Fruit fly (Drosophila melanogaster) whole organism, adult: ENCODE data around the gene SmydA-3.
A peak's percentile ranks its signal among the peaks of the same experiment; 100 is the strongest.

Source experiments
- CG11617 ChIP-seq: fragments of 200-800 bp; sonication (Bioruptor generic); optimal IDR thresholded peaks from 2 replicates; lab custom pipeline; 2017; ENCODE audit warnings: mild to moderate bottlenecking, missing biosample characterization, missing genetic modification reagents, missing genetic modification characterization
- CG12768 ChIP-seq: fragments of 200-800 bp; sonication (Bioruptor generic); optimal IDR thresholded peaks from 2 replicates; lab custom pipeline; 2017; ENCODE audit warnings: missing biosample characterization, missing genetic modification characterization, mild to moderate bottlenecking, moderate library complexity, missing genetic modification reagents
- CG14711 ChIP-seq: fragments of 200-800 bp; sonication (Bioruptor generic); optimal IDR thresholded peaks from 2 replicates; lab custom pipeline; 2018; ENCODE audit warnings: missing biosample characterization, mild to moderate bottlenecking, missing genetic modification characterization, moderate library complexity
- CG1620 ChIP-seq: fragments of 200-800 bp; sonication (Bioruptor generic); optimal IDR thresholded peaks from 2 replicates; lab custom pipeline; 2016; ENCODE audit warnings: missing biosample characterization, missing genetic modification characterization
- CG33017 ChIP-seq: fragments of 200-800 bp; sonication (Bioruptor generic); optimal IDR thresholded peaks from 2 replicates; lab custom pipeline; 2018; ENCODE audit warnings: missing biosample characterization, mild to moderate bottlenecking, missing genetic modification characterization, moderate library complexity
- CG5204 ChIP-seq: fragments of 200-800 bp; sonication (Bioruptor generic); optimal IDR thresholded peaks from 2 replicates; lab custom pipeline; 2016; ENCODE audit warnings: missing biosample characterization, missing genetic modification characterization
- CG7045 ChIP-seq: fragments of 200-800 bp; sonication (Bioruptor generic); optimal IDR thresholded peaks from 2 replicates; lab custom pipeline; 2017; ENCODE audit warnings: missing biosample characterization, mild to moderate bottlenecking, missing genetic modification characterization
- CG7101 ChIP-seq: fragments of 200-800 bp; sonication (Bioruptor generic); optimal IDR thresholded peaks from 2 replicates; lab custom pipeline; 2018; ENCODE audit warnings: missing biosample characterization, mild to moderate bottlenecking, missing genetic modification characterization, moderate library complexity
- Clk ChIP-seq: fragments of 200-800 bp; sonication (Bioruptor generic); optimal IDR thresholded peaks from 2 replicates; lab custom pipeline; 2017; ENCODE audit warnings: missing biosample characterization, missing genetic modification characterization
- Crg-1 ChIP-seq: fragments of 200-800 bp; sonication (Bioruptor generic); optimal IDR thresholded peaks from 2 replicates; lab custom pipeline; 2016; ENCODE audit warnings: missing biosample characterization, missing genetic modification characterization
- Hr96 ChIP-seq: fragments of 200-800 bp; sonication (Bioruptor generic); optimal IDR thresholded peaks from 2 replicates; lab custom pipeline; 2016; ENCODE audit warnings: missing biosample characterization, missing genetic modification characterization
- Mnt ChIP-seq: fragments of 200-800 bp; sonication (Bioruptor generic); optimal IDR thresholded peaks from 2 replicates; lab custom pipeline; 2016; ENCODE audit warnings: missing biosample characterization, mild to moderate bottlenecking, missing genetic modification characterization
- bab1 ChIP-seq: fragments of 200-800 bp; sonication (Bioruptor generic); optimal IDR thresholded peaks from 3 replicates; lab custom pipeline; 2019; ENCODE audit warnings: missing biosample characterization, mild to moderate bottlenecking, missing genetic modification characterization, moderate library complexity
- cic ChIP-seq: fragments of 200-800 bp; sonication (Bioruptor generic); optimal IDR thresholded peaks from 2 replicates; lab custom pipeline; 2017; ENCODE audit warnings: missing biosample characterization, mild to moderate bottlenecking, missing genetic modification characterization, moderate library complexity
- cnc ChIP-seq, 2 experiments: fragments of >200 bp; optimal IDR thresholded peaks; 2 replicates each; lab custom pipeline; 2017
- kay ChIP-seq: fragments of 200-800 bp; sonication (Bioruptor generic); peaks from one replicate; lab custom pipeline; 2016; ENCODE audit warnings: missing biosample characterization, missing genetic modification characterization, borderline replicate concordance
- ovo ChIP-seq: fragments of 200-800 bp; sonication (Bioruptor generic); optimal IDR thresholded peaks from 2 replicates; lab custom pipeline; 2016; ENCODE audit warnings: missing biosample characterization, missing genetic modification characterization
- pad ChIP-seq: fragments of 200-800 bp; sonication (Bioruptor generic); optimal IDR thresholded peaks from 3 replicates; lab custom pipeline; 2017; ENCODE audit warnings: missing biosample characterization, missing genetic modification characterization, mild to moderate bottlenecking, moderate library complexity, missing genetic modification reagents
- tj ChIP-seq: fragments of 200-800 bp; sonication (Bioruptor generic); optimal IDR thresholded peaks from 3 replicates; lab custom pipeline; 2017; ENCODE audit warnings: missing biosample characterization, mild to moderate bottlenecking, missing genetic modification characterization, moderate library complexity
- toe ChIP-seq: fragments of 200-800 bp; sonication (Bioruptor generic); optimal IDR thresholded peaks from 2 replicates; lab custom pipeline; 2016; ENCODE audit warnings: missing biosample characterization, missing genetic modification characterization

SmydA-3 gene

DNA sequence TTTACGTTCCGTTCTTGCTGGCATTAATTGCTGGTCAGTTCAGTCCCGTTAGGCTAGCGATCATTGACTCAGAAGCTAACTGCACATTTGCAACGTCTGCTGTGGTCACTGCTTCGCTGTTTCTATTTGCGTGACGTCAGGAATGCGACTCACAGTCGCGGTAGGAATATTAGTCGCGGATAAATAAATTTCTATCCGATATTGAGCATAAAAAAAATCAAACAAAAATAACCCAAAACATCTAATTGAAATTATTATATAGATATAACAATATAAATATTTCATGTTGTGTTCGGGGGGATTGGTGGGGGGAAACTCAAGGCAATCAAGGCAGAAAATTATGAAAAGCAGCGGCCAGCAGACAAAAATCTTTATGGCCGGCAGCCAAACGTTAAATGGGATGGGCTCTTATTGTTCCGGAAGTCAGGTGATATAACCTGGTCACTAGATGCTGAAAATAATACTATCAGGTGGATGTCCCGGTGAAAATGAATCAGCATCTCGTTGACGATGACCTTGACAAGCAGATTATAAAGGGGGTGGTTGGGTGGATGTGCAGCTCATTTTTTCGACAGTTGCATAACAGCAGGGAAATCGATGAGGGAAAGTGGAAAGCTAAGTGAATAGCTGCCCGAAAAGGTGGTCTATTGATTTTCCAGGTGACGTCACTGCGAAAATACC is at the start of gene SmydA-3:
Gene SmydA-3 (plus strand): TSS at position 631 of the 681 bp plus-strand sequence.
- TF ChIP-seq cic (no peak), kay (peak; percentile 79), CG5204 (GFP tag; lab: Kevin White, UChicago) (no peak), pad (no peak), cnc (optimal IDR thresholded peaks at IDR 0.05; lab: Kevin White, UChicago) (no peak), CG1620 (GFP tag; lab: Kevin White, UChicago) (no peak), toe (GFP tag; lab: Kevin White, UChicago) (no peak), CG33017 (peak; percentile 42), Clk (no peak), CG14711 (tag; lab: Kevin White, UChicago) (peak; percentile 26), CG12768 (GFP tag; lab: Kevin White, UChicago) (peak; percentile 15), tj (GFP tag; lab: Kevin White, UChicago) (peak; percentile 39), CG7045 (GFP tag; lab: Kevin White, UChicago) (peak; percentile 67), CG7101 (tag; lab: Kevin White, UChicago) (peak; percentile 43), CG11617 (GFP tag; lab: Kevin White, UChicago) (peak; percentile 51), bab1 (GFP tag; lab: Kevin White, UChicago) (no peak), Hr96 (GFP tag; lab: Kevin White, UChicago) (no peak), Mnt (GFP tag; lab: Kevin White, UChicago) (no peak), ovo (GFP tag; lab: Kevin White, UChicago) (peak; percentile 87), Crg-1 (peak; percentile 24)

DNA sequence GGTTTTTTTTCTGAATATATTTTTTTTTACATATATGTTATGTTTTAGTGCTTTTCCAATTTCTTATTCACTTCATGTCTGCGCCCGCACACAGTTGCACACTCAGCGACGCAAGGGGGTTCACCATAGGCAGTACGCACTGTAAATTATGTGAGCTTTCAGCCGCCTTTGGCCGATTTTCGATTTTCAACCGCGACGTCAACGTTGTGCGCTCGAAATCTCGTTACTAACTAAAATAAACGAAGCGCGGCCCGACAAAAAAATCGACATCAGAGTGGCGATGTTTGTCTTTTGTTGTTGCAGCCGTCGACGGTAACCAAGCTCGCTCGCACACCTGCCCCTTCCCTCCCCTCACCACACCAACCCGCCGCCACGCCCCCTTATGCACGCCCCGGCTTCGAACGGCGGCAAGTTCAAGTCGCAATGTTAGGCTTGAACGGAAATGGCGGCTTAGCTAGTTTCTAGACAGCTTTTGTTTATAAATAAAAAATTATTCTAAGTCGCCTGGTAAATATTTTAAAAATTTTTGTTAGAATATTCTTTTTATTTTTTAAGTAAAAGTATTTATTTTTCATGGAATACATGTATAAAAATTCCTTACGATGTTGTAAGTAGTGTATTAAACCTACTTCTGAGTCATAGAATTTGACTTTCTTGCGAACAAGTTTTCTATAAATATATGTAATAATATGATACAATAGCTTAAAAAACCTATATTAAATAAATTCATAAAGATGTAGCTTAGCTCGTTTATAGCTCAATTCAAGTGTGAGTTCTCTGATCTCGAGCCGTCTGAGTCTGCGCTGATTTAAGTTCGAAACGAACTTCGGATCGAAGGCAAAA is 48.8 kb upstream of the SmydA-3 start, which contains the start of gene CG31869:
Gene CG31869 (minus strand): TSS at position 233 of the 843 bp plus-strand sequence.
- TF ChIP-seq toe (GFP tag; lab: Kevin White, UChicago) (no peak), tj (GFP tag; lab: Kevin White, UChicago) (peak; percentile 30)

DNA sequence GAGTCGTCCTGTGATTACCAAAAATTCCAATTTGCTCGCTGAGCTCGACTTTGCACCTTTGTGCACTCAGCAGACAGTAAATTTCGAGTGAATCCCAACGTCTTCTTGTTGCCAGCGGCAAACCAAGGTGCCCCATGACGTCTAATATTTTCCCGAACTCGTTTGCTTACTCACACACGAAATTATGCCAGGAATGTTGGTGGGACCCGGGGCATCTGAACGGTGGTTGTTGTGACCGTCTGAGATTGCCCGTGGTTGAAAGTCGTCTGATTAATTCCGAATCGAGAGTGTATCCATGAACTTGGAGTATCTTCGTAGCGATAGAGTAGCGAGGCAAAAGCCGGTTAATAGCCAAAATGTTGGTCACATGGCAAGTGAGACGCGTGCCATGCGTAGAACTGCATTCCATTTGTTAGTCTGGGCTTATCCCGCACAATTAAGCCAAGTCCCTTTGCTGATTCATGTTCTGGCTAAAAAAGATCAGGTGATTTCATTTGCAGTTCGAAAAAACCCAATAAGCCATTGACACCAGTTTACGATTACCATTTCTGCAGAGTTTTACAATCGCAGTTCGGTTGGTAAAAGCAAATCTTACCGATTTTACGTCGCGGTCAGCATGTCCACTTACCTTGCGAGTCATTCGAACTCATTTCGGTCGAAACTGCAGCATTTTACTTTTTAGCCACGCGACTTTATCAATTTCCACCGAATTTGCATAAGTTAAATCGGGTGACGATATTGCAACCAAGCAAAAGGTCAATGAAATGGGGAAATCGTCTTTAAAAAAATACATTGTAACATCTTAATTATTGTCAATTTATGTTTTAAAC is 47.8 kb upstream of the SmydA-3 start:
- no peak for TF ChIP-seq CG12768 (GFP tag; lab: Kevin White, UChicago)
- TF ChIP-seq toe (GFP tag; lab: Kevin White, UChicago): no peak
- peak; percentile 61 for TF ChIP-seq bab1 (GFP tag; lab: Kevin White, UChicago)
- peak; percentile 97 for TF ChIP-seq tj (GFP tag; lab: Kevin White, UChicago)

DNA sequence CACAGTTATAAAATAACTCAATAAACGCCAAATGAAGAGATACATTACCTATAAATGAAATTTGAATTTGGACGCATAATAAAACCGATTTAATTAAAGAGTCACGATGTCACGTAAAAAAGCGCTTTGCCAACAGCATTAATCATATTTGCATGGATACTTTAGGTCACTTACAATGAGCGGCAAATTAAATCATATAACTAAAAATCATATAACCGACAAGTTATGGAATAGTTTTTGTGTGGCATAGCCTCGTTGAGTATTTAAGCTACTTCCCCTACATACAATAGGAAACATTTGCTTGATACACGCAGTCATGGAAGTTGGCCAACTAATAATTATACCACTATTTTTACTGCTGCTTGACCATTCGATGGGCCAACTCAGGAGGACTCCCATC is 31.1 kb upstream of the SmydA-3 start, which contains the start of gene CG6508:
Gene CG6508 (plus strand): TSS at position 301 of the 400 bp plus-strand sequence.
- TF ChIP-seq CG14711 (tag; lab: Kevin White, UChicago) (no peak), CG33017 (no peak), Crg-1 (no peak)

DNA sequence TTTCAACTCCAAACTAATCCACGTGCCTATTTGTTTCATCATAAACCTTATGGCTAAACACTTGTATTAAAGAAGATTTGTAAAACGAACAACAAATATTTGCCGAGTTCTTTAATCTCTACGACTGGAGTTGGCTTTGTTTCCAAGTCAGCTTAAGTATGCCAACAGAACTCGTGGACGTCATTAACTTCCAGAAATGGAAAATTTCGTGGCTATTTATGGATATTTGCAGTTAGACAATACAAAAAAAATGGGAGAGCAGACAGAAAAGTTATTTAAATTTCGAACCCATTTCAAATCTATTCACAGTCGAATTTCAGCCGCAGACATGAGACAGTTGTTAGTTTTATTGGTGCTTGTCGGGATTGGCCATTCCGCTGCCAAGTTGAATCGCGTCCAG is 29.5 kb upstream of the SmydA-3 start, which contains the start of gene CG17134:
Gene CG17134 (plus strand): TSS at position 301 of the 400 bp plus-strand sequence.
- TF ChIP-seq bab1 (GFP tag; lab: Kevin White, UChicago) (no peak), Clk (no peak), cnc (optimal IDR thresholded peaks at IDR 0.05; lab: Kevin White, UChicago) (no peak), pad (no peak), ovo (GFP tag; lab: Kevin White, UChicago) (no peak), CG7101 (tag; lab: Kevin White, UChicago) (no peak), CG1620 (GFP tag; lab: Kevin White, UChicago) (no peak), Hr96 (GFP tag; lab: Kevin White, UChicago) (no peak), CG33017 (no peak), toe (GFP tag; lab: Kevin White, UChicago) (no peak), CG5204 (GFP tag; lab: Kevin White, UChicago) (no peak), tj (GFP tag; lab: Kevin White, UChicago) (no peak), Mnt (GFP tag; lab: Kevin White, UChicago) (no peak), CG14711 (tag; lab: Kevin White, UChicago) (no peak)

DNA sequence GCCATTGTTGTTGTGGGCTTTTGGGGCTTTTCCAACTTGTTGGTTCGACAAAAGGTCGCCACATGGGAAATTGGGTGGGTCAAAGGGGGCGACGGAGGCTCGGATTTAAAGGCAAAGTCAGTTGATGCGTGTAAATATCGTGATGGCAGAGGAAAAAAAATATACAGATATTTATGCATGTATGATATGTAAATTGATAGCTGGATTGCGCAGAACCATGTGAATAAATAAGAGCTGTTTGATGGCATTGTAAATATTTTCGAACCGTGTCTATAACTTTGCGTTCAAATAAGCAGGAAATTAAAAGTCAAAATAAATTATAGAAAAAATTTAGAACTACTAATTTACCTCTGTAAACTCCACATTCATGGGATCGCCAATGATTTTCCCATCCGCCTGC is 27.3 kb upstream of the SmydA-3 start:
- TF ChIP-seq kay (no peak), Crg-1 (no peak), pad (no peak), CG7101 (tag; lab: Kevin White, UChicago) (no peak), bab1 (GFP tag; lab: Kevin White, UChicago) (no peak), CG14711 (tag; lab: Kevin White, UChicago) (no peak), cnc (optimal IDR thresholded peaks at IDR 0.05; lab: Kevin White, UChicago) (no peak), tj (GFP tag; lab: Kevin White, UChicago) (no peak), Clk (no peak), CG33017 (no peak), Hr96 (GFP tag; lab: Kevin White, UChicago) (no peak), Mnt (GFP tag; lab: Kevin White, UChicago) (no peak)
